Fruit fly (Drosophila melanogaster): ENCODE results near the gene EMC6.

EMC6 gene

DNA sequence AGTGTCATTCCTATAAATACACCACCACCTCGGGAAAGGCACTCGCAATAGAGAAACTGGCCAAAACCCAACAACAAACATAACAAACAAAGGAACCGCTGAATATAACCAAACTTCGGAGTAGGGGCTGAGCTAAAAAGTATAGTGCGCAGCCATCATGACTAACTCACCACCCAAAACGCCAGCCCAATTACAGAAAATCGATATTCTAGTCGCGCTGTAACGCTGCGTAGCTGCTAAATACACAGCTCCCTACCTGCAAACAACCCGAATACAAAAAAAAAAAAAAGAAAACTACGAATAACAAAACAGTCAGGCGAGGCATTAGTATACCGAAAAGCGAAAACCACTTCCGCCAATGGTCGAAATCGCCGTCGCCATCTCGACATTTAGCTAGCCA lies 25.8 kb upstream of the EMC6 start:
- TF ChIP-seq fkh (GFP tag; optimal IDR thresholded peaks at IDR 0.05) (peak; percentile 0), ss (GFP tag; optimal IDR thresholded peaks at IDR 0.05) (no peak)

DNA sequence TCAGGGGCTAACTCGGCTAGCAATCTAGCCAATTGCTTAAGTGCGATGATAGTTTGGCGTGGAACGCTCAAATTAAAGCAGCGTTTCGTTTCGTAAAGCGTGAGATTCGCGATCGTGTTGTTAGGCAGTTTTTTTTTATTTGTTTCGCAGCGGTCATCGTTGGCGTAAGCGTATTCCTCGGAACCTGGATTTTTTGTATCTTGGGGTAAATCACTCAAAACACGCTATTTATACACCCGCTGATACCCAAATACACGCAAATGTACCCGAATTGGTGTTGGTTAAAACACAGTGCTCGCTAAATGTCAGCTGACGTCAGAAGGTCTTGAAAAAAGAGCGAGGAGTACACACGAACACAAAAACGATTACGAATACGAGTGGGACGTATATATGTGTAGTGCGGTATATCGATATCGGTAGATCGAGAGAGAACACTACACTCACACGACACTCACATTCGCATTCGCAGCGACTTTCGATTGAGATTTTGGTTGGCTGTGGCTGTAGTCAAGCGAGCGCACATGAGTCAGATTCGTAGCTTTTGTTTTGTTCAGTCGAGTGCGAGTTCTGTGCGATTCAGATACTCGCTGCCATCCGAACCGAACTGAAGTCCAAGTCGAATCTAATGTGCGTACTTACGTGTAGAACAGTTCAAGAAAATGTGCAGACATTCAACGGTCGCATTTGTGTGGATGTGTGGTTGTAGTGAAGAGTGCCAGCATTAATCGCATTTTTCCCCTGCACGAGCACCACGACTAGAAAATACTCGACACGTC lies 25.1 kb upstream of the EMC6 start:
- TF ChIP-seq CG6854 (GFP tag; optimal IDR thresholded peaks at IDR 0.05) (peak; percentile 66), Eip78C (GFP tag) (peak; percentile 89), esn (GFP tag; optimal IDR thresholded peaks at IDR 0.05) (peak; percentile 42), CG6792 (GFP tag; optimal IDR thresholded peaks at IDR 0.05) (no peak), fd85E (GFP tag; optimal IDR thresholded peaks at IDR 0.05) (peak; percentile 79), Lpt (GFP tag; optimal IDR thresholded peaks at IDR 0.05) (peak; percentile 69), spab (GFP tag; optimal IDR thresholded peaks at IDR 0.05) (peak; percentile 34), fkh (GFP tag; optimal IDR thresholded peaks at IDR 0.05) (peak; percentile 35), Sox102F (GFP tag; optimal IDR thresholded peaks at IDR 0.05) (peak; percentile 37), Eip75B (GFP tag; optimal IDR thresholded peaks at IDR 0.05) (peak; percentile 16), acj6 (GFP tag; optimal IDR thresholded peaks at IDR 0.05) (no peak), topi (GFP tag; optimal IDR thresholded peaks at IDR 0.05) (no peak), CG9139 (GFP tag; optimal IDR thresholded peaks at IDR 0.05) (no peak), ss (GFP tag; optimal IDR thresholded peaks at IDR 0.05) (peak; percentile 71 to 75), dsx (GFP tag; optimal IDR thresholded peaks at IDR 0.05; ENCODE audit: poor library complexity, severe bottlenecking) (peak; percentile 8), CG1621 (tag; optimal IDR thresholded peaks at IDR 0.05) (peak; percentile 42), Hr38 (GFP tag; optimal IDR thresholded peaks at IDR 0.05) (no peak), CG3919 (GFP tag; optimal IDR thresholded peaks at IDR 0.05) (peak; percentile 31), Sox14 (GFP tag; optimal IDR thresholded peaks at IDR 0.05) (peak; percentile 47), Ets96B (tag; optimal IDR thresholded peaks at IDR 0.05) (peak; percentile 14), Met (GFP tag; optimal IDR thresholded peaks at IDR 0.05) (peak; percentile 31), vri (GFP tag; optimal IDR thresholded peaks at IDR 0.05) (peak; percentile 77), Blimp-1 (GFP tag; optimal IDR thresholded peaks at IDR 0.05) (peak; percentile 54), Eip93F (GFP tag; optimal IDR thresholded peaks at IDR 0.05) (peak; percentile 80), lz (GFP tag; optimal IDR thresholded peaks at IDR 0.05) (no peak), CG7368 (GFP tag; optimal IDR thresholded peaks at IDR 0.05) (peak; percentile 5), CG6276 (GFP tag; optimal IDR thresholded peaks at IDR 0.05) (peak; percentile 35)

DNA sequence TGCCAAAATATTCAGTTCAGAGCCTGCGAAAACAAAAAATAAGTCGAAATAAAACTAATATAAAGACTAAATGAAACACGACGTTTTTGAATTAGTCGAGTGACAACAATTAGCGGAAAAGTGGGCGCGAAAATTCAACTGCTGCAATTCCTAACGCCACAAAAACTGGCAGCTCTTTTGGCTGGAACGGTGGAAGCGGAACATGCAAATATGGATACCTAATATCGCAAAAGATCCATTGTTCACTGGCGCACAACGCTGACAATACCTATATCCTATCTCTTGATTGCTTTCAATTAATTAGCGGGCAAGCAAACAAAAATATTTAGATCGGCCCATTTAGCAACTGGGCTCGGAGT lies 24.5 kb upstream of the EMC6 start, which contains the start of gene CG11791:
Gene CG11791, plus strand, starts transcription at position 234 of the 359 bp plus-strand sequence.
- TF ChIP-seq CG3032 (tag; optimal IDR thresholded peaks at IDR 0.05) (no peak), Ets96B (tag; optimal IDR thresholded peaks at IDR 0.05) (no peak), CG10631 (GFP tag; optimal IDR thresholded peaks at IDR 0.05) (no peak), CG1621 (tag; optimal IDR thresholded peaks at IDR 0.05) (no peak), CG3919 (GFP tag; optimal IDR thresholded peaks at IDR 0.05) (no peak), fkh (GFP tag; optimal IDR thresholded peaks at IDR 0.05) (no peak), CG11762 (GFP tag; optimal IDR thresholded peaks at IDR 0.05; ENCODE audit: insufficient read depth) (no peak), dac (GFP tag; optimal IDR thresholded peaks at IDR 0.05) (no peak), CG15336 (GFP tag; IDR thresholded peaks at IDR 0.05) (no peak), OdsH (GFP tag; optimal IDR thresholded peaks at IDR 0.05) (no peak), CG8119 (GFP tag; IDR thresholded peaks at IDR 0.05) (no peak), CG11902 (GFP tag; optimal IDR thresholded peaks at IDR 0.05) (no peak), topi (GFP tag; optimal IDR thresholded peaks at IDR 0.05) (no peak), Ets21C (GFP tag; optimal IDR thresholded peaks at IDR 0.05) (no peak), fd59A (GFP tag; optimal IDR thresholded peaks at IDR 0.05) (no peak)

Data from whole organism, prepupa.